Worm (Caenorhabditis elegans) whole organism, L4 larva: Measurements from ENCODE around the gene ZK637.12.

Source experiments
- D1046.2 ChIP-seq: fragments of 200-800 bp; sonication (Bioruptor generic); IDR thresholded peaks from 2 replicates; pipeline ENCODE4 v1.3.6; 2022; ENCODE audit warnings: missing genetic modification characterization, missing compliant biosample characterization
- F10B5.3 ChIP-seq: sonication (generic microtip); optimal IDR thresholded peaks from 2 replicates; lab custom pipeline; 2016; ENCODE audit warnings: mild to moderate bottlenecking, missing genetic modification characterization, missing compliant biosample characterization
- Y105C5A.15 ChIP-seq: fragments of 200-800 bp; sonication (Bioruptor generic); IDR thresholded peaks from 2 replicates; pipeline ENCODE4 v1.3.6; 2022; ENCODE audit warnings: missing genetic modification characterization, missing compliant biosample characterization
- Y75B8A.6 ChIP-seq: fragments of 200-800 bp; sonication (Bioruptor generic); IDR thresholded peaks from 2 replicates; pipeline ENCODE4 v1.3.6; 2022; ENCODE audit warnings: missing genetic modification reagents, missing genetic modification characterization, missing compliant biosample characterization
- aha-1 ChIP-seq: fragments of 150-350 bp; peaks from one replicate; lab custom pipeline; 2014; ENCODE audit warnings: missing biosample characterization, missing genetic modification characterization
- attf-4 ChIP-seq: sonication (generic microtip); optimal IDR thresholded peaks from 3 replicates; lab custom pipeline; 2017; ENCODE audit warnings: missing biosample characterization, missing genetic modification characterization
- ceh-62 ChIP-seq: sonication (generic microtip); optimal IDR thresholded peaks from 2 replicates; lab custom pipeline; 2017; ENCODE audit warnings: missing biosample characterization, missing genetic modification characterization
- ceh-82 ChIP-seq: sonication (generic microtip); optimal IDR thresholded peaks from 2 replicates; lab custom pipeline; 2017; ENCODE audit warnings: missing biosample characterization, missing genetic modification characterization
- daf-16 ChIP-seq, 3 experiments: sonication (generic microtip); optimal IDR thresholded peaks; 2 replicates each; lab custom pipeline; 2016 to 2017; ENCODE audit warnings: missing genetic modification characterization in 3 of 3, missing genetic modification reagents in 3 of 3, mild to moderate bottlenecking in 2 of 3, missing compliant biosample characterization in 2 of 3, missing biosample characterization in 1 of 3, moderate library complexity in 1 of 3
- daf-8 ChIP-seq: fragments of 200-800 bp; sonication (Bioruptor generic); IDR thresholded peaks from 2 replicates; pipeline ENCODE4 v1.3.6; 2022; ENCODE audit warnings: missing genetic modification characterization, missing compliant biosample characterization
- dmd-6 ChIP-seq: fragments of 200-800 bp; sonication (Bioruptor generic); IDR thresholded peaks from 2 replicates; pipeline ENCODE4 v1.3.6; 2022; ENCODE audit warnings: missing genetic modification reagents, missing genetic modification characterization, missing compliant biosample characterization
- duxl-1 ChIP-seq: sonication (generic microtip); optimal IDR thresholded peaks from 2 replicates; lab custom pipeline; 2016; ENCODE audit warnings: mild to moderate bottlenecking, missing genetic modification characterization, moderate library complexity, missing compliant biosample characterization; ENCODE audit not compliant: poor library complexity
- dve-1 ChIP-seq: sonication (generic microtip); optimal IDR thresholded peaks from 2 replicates; lab custom pipeline; 2017; ENCODE audit warnings: antibody characterized with exemption, mild to moderate bottlenecking, missing genetic modification characterization, missing compliant biosample characterization; ENCODE audit not compliant: insufficient read depth
- egl-27 ChIP-seq: sonication (generic microtip); optimal IDR thresholded peaks from 3 replicates; lab custom pipeline; 2017; ENCODE audit warnings: missing biosample characterization, missing genetic modification reagents, missing genetic modification characterization
- egl-43 ChIP-seq: fragments of 200-800 bp; sonication (Bioruptor generic); IDR thresholded peaks from 2 replicates; pipeline ENCODE4 v1.3.6; 2022; ENCODE audit warnings: missing genetic modification reagents, missing genetic modification characterization, missing compliant biosample characterization
- fkh-10 ChIP-seq: fragments of 150-350 bp; optimal IDR thresholded peaks from 2 replicates; lab custom pipeline; 2014; ENCODE audit warnings: missing biosample characterization, missing genetic modification reagents, missing genetic modification characterization
- gei-8 ChIP-seq: fragments of 200-800 bp; sonication (Bioruptor generic); optimal IDR thresholded peaks from 2 replicates; lab custom pipeline; 2018; ENCODE audit warnings: mild to moderate bottlenecking, missing genetic modification characterization, missing compliant biosample characterization
- hif-1 ChIP-seq, 2 experiments: sonication (generic microtip); optimal IDR thresholded peaks; 2 replicates each; lab custom pipeline; 2016 to 2017; ENCODE audit warnings: missing compliant biosample characterization in 2 of 2, missing genetic modification characterization in 2 of 2, missing genetic modification reagents in 2 of 2, missing genotype in 2 of 2, mild to moderate bottlenecking in 1 of 2
- lin-1 ChIP-seq: fragments of 200-800 bp; sonication (Bioruptor generic); IDR thresholded peaks from 2 replicates; pipeline ENCODE4 v1.3.6; 2022; ENCODE audit warnings: missing genetic modification reagents, missing genetic modification characterization, missing compliant biosample characterization
- lin-13 ChIP-seq: fragments of 150-350 bp; optimal IDR thresholded peaks from 2 replicates; lab custom pipeline; 2014; ENCODE audit warnings: missing biosample characterization, missing genetic modification reagents, missing genetic modification characterization
- lsy-2 ChIP-seq, 2 experiments: fragments of 150-350 bp in 1 of 2; sonication (generic microtip) in 1 of 2; optimal IDR thresholded peaks; 2 replicates each; lab custom pipeline; 2014 to 2017; ENCODE audit warnings: missing biosample characterization in 2 of 2, missing genetic modification characterization in 2 of 2
- mdl-1 ChIP-seq, 2 experiments: fragments of 150-350 bp in 1 of 2; sonication (generic microtip) in 1 of 2; optimal IDR thresholded peaks; 2 replicates each; lab custom pipeline; 2014 to 2017; ENCODE audit warnings: missing biosample characterization in 2 of 2, missing genetic modification characterization in 2 of 2
- mxl-3 ChIP-seq: fragments of 200-800 bp; sonication (Bioruptor generic); optimal IDR thresholded peaks from 2 replicates; lab custom pipeline; 2018; ENCODE audit warnings: mild to moderate bottlenecking, missing genetic modification characterization, missing compliant biosample characterization
- nhr-10 ChIP-seq: fragments of 150-350 bp; optimal IDR thresholded peaks from 2 replicates; lab custom pipeline; 2014; ENCODE audit warnings: missing biosample characterization, missing genetic modification characterization
- nhr-11 ChIP-seq: fragments of 150-350 bp; optimal IDR thresholded peaks from 2 replicates; lab custom pipeline; 2014; ENCODE audit warnings: missing biosample characterization, missing genetic modification characterization
- nhr-111 ChIP-seq: fragments of 200-800 bp; sonication (Bioruptor generic); optimal IDR thresholded peaks from 2 replicates; lab custom pipeline; 2018; ENCODE audit warnings: mild to moderate bottlenecking, missing genetic modification characterization, missing compliant biosample characterization
- nhr-25 ChIP-seq: sonication (generic microtip); optimal IDR thresholded peaks from 2 replicates; lab custom pipeline; 2017; ENCODE audit warnings: missing genetic modification characterization, mild to moderate bottlenecking, missing compliant biosample characterization, antibody characterized with exemption, moderate library complexity, borderline replicate concordance; ENCODE audit not compliant: insufficient read depth
- nhr-28 ChIP-seq: fragments of 150-350 bp; optimal IDR thresholded peaks from 2 replicates; lab custom pipeline; 2014; ENCODE audit warnings: missing biosample characterization, missing genetic modification characterization
- php-3 ChIP-seq: fragments of 200-800 bp; sonication (Bioruptor generic); IDR thresholded peaks from 2 replicates; pipeline ENCODE4 v1.3.6; 2022; ENCODE audit warnings: missing genetic modification reagents, missing genetic modification characterization, missing compliant biosample characterization
- pqm-1 ChIP-seq: sonication (generic microtip); optimal IDR thresholded peaks from 2 replicates; lab custom pipeline; 2017; ENCODE audit warnings: missing biosample characterization, missing genetic modification characterization
- saeg-2 ChIP-seq: fragments of 200-800 bp; sonication (Bioruptor generic); IDR thresholded peaks from 2 replicates; pipeline ENCODE4 v1.3.6; 2022; ENCODE audit warnings: missing genetic modification reagents, missing genetic modification characterization, missing compliant biosample characterization
- skn-1 ChIP-seq: fragments of 150-350 bp; optimal IDR thresholded peaks from 2 replicates; lab custom pipeline; 2014; ENCODE audit warnings: missing biosample characterization, missing genetic modification characterization
- spr-3 ChIP-seq: fragments of 200-800 bp; sonication (Bioruptor generic); optimal IDR thresholded peaks from 2 replicates; lab custom pipeline; 2018; ENCODE audit warnings: mild to moderate bottlenecking, missing genetic modification characterization, missing compliant biosample characterization
- unc-39 ChIP-seq: sonication (generic microtip); optimal IDR thresholded peaks from 2 replicates; lab custom pipeline; 2017; ENCODE audit warnings: missing biosample characterization, missing genetic modification characterization
- unc-62 ChIP-seq, 3 experiments: fragments of 150-350 bp in 1 of 3; sonication (generic microtip); optimal IDR thresholded peaks in 2 of 3; peaks in 1 of 3; 1 replicate in 1 of 3; 2 replicates in 2 of 3; lab custom pipeline; 2014 to 2017; ENCODE audit warnings: missing biosample characterization in 3 of 3, missing genetic modification characterization in 3 of 3, missing genetic modification reagents in 3 of 3, missing genotype in 1 of 3
- zfp-2 ChIP-seq: sonication (generic microtip); optimal IDR thresholded peaks from 2 replicates; lab custom pipeline; 2016; ENCODE audit warnings: mild to moderate bottlenecking, missing genetic modification characterization, missing compliant biosample characterization
- zfp-3 ChIP-seq: fragments of 200-800 bp; sonication (Bioruptor generic); conservative IDR thresholded peaks from 2 replicates; pipeline ENCODE4 v1.3.6; 2022; ENCODE audit warnings: missing genetic modification reagents, missing genetic modification characterization, missing compliant biosample characterization
- ztf-11 ChIP-seq: fragments of 150-350 bp; optimal IDR thresholded peaks from 2 replicates; lab custom pipeline; 2014; ENCODE audit warnings: missing biosample characterization, missing genetic modification characterization
- ztf-7 ChIP-seq: fragments of 150-350 bp; optimal IDR thresholded peaks from 2 replicates; lab custom pipeline; 2014; ENCODE audit warnings: missing biosample characterization, missing genetic modification characterization

Gene ZK637.12

DNA sequence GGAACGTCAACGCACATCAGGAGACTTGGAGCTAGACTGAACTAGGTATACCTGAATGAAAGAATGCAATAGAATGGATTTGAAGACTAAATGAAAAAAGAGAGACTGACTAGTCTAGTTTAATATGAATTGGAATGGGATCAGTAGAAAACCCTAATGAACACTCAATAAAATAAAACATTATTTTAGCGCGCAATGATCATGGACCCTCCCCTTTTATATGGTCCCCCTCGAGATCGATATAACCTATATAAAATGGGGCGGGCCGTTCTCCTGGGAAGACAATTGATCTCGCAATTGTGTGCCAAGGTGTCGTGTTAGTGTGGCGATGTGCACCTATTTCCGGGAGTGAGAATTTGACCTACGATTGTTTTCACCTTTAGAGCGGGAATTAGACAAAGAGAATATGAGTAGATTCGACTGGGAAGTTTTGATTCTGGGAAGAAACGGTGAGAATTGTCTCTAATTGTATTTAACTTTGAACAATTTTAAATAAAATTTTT, 6.1 kb upstream of the ZK637.12 start, which contains the start of gene cdc-25.3:
TSS of gene cdc-25.3 (minus strand) at position 51 of the 503 bp plus-strand sequence.
- no peak for TF ChIP-seq nhr-111
- no peak for TF ChIP-seq D1046.2 (GFP tag; lab: Robert Waterston, UW)
- no peak for TF ChIP-seq lin-13 (GFP tag; lab: Kevin White, UChicago)
- TF ChIP-seq daf-8 = no peak
- no peak for TF ChIP-seq ceh-82
- TF ChIP-seq lin-1 (GFP tag; lab: Robert Waterston, UW) = no peak
- no peak for TF ChIP-seq fkh-10 (GFP tag; lab: Kevin White, UChicago)
- TF ChIP-seq F10B5.3 (tag; lab: Kevin White, UChicago) = no peak
- no peak for TF ChIP-seq egl-27
- no peak for TF ChIP-seq hif-1 (tag; optimal IDR thresholded peaks at IDR 0.05; lab: Kevin White, UChicago)
- TF ChIP-seq zfp-2 (tag; lab: Kevin White, UChicago) = no peak
- no peak for TF ChIP-seq lsy-2 (tag; optimal IDR thresholded peaks at IDR 0.05; lab: Kevin White, UChicago)
- TF ChIP-seq, all 104 proteins: peak for 0

DNA sequence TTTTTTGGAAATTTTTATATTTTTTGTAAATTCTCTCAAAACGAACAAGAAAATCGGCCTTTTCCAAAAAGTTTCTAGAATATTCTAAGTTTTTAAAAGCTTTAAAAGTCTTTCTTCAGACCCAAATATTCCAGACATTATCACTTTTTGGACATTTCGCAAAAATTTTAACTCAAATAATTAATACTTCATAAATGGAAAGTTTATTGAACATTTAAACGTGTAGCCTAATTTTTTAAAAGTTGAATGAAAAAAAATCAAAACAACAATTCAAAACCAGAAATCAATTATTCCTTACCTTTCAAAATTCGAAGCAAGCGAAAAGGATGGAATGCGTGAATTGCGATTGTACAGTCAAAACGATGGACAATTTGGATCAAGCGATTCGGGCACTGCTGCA, 4.3 kb upstream of the ZK637.12 start, which contains the start of gene ZK637.15:
TSS of gene ZK637.15 (plus strand) at position 301 of the 400 bp plus-strand sequence.
- no peak for TF ChIP-seq aha-1 (tag; lab: Kevin White, UChicago)

DNA sequence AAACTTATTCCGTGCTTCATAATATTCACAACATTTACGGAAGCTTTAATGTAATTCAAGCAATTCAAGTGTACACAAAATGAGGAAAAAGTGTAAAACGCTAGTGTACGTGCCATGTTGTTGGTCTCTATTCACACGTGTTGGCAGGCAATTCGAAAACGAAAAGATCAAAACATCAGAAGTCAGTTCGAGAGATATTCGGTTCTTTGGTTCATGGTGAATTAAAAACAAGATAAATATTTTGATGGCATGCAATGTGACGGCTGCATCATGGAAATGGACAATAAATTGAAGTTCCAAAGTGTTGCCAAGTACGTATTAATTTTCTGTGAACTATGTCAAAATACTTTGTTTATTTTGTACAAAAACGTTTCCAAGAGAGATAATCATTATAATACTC, 2.0 kb upstream of the ZK637.12 start:
- peak in 1 of 2 experiments; percentile 64 for TF ChIP-seq unc-62 (GFP tag; optimal IDR thresholded peaks at IDR 0.05 in 1 of 2; lab: Kevin White, UChicago)
- TF ChIP-seq unc-62 (tag; optimal IDR thresholded peaks at IDR 0.05; lab: Kevin White, UChicago) = no peak
- peak; percentile 79 for TF ChIP-seq aha-1 (tag; lab: Kevin White, UChicago)
- no peak for TF ChIP-seq Y105C5A.15 (GFP tag; lab: Robert Waterston, UW)
- peak in 1 of 2 experiments; percentile 71 for TF ChIP-seq mdl-1 (tag; optimal IDR thresholded peaks at IDR 0.05; lab: Kevin White, UChicago)
- peak in 1 of 2 experiments; percentile 84 for TF ChIP-seq daf-16 (GFP tag; optimal IDR thresholded peaks at IDR 0.05; lab: Kevin White, UChicago)
- TF ChIP-seq daf-16 (tag; optimal IDR thresholded peaks at IDR 0.05; lab: Kevin White, UChicago) = no peak
- no peak for TF ChIP-seq skn-1 (tag; lab: Kevin White, UChicago)
- 0 out of 2 replicates have a peak, but pooled peaks have one; percentile 25 for TF ChIP-seq zfp-3 (GFP tag; lab: Robert Waterston, UW)
- no peak for TF ChIP-seq php-3 (GFP tag; lab: Robert Waterston, UW)
- TF ChIP-seq nhr-11 = peak; percentile 1
- TF ChIP-seq lsy-2 (tag; optimal IDR thresholded peaks at IDR 0.05; lab: Kevin White, UChicago) = peak in 1 of 2 experiments; percentile 13
- TF ChIP-seq mxl-3 (GFP tag; lab: Kevin White, UChicago) = peak; percentile 37

DNA sequence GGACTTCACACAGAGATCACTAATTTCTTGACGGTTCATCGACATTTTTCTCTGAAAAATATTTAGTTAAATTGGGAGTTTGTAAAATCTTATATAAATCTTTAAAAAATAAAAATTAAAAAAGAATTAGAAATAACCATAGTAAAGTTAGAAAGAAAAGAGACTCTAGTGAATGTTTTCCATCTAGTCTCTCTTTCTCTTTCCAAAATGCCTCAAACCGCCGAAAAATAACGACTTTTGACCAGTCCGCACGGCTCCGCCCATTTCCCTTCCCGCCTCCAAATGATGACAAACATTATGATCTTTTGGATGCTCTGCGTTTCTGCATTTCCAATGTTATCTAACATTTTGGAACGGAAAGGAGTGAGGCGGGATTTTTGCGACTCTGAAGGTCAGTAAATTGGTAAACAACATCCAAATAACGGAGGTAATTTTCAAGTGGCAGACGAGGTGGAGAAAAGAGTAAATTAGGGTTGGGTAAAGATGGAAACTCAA, 750 bp upstream of the ZK637.12 start, which contains the start of gene glb-1:
TSS of gene glb-1 (minus strand) at position 51 of the 495 bp plus-strand sequence.
- TF ChIP-seq nhr-10 (tag; lab: Kevin White, UChicago) (no peak), aha-1 (tag; lab: Kevin White, UChicago) (peak; percentile 29)

DNA sequence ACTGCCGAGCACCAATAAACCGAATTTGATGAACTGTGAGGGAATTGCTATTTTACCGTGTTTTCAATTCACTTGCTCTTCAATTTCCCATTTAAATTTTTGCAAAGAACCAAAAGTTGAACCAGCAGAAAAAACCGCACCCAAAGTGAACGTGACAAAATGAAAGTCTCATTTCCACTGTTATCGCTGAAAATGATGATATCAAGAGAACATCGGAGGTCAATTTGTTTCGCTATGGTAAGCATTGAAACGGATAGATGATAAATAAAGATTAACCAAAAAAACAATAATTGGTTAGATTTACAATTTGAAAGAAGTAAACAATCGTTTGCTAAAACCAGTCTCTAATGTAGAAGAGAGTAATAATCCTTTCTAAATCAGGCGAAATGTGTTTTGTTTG, 1.5 kb downstream of the ZK637.12 start:
- no peak for TF ChIP-seq pqm-1
- TF ChIP-seq dmd-6 (GFP tag; lab: Robert Waterston, UW) = peak; percentile 60
- no peak for TF ChIP-seq nhr-25 (tag; lab: Kevin White, UChicago)
- peak in 1 of 2 experiments; percentile 87 for TF ChIP-seq hif-1 (tag; optimal IDR thresholded peaks at IDR 0.05; lab: Kevin White, UChicago)
- TF ChIP-seq duxl-1 (tag; lab: Kevin White, UChicago) = no peak
- TF ChIP-seq nhr-28 (tag; lab: Kevin White, UChicago) = peak; percentile 47
- TF ChIP-seq aha-1 (tag; lab: Kevin White, UChicago) = peak; percentile 49

DNA sequence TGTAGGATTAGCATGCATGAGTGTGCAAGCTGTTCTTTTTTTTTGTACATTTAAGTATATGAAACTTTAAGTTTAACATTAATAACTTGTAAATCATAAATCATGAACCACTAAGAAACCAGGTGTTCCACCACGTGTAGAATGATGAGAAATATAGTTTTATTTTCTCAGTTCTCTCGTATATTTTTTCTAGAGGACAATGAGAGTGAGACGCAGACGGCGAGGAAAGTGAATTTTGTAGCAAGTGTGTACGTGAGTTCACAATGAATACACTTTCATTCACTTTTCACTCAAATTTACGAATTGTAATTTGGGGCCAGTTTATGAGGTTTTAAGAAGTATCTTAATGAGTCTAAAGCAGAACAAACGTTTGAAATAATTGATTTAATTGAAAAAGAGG, 2.5 kb downstream of the ZK637.12 start:
- TF ChIP-seq lin-1 (GFP tag; lab: Robert Waterston, UW) (no peak), unc-39 (tag; lab: Kevin White, UChicago) (no peak), saeg-2 (GFP tag; lab: Robert Waterston, UW) (no peak), attf-4 (tag; lab: Kevin White, UChicago) (no peak), ceh-62 (tag; lab: Kevin White, UChicago) (no peak), ztf-11 (no peak), unc-62 (GFP tag; optimal IDR thresholded peaks at IDR 0.05 in 1 of 2; lab: Kevin White, UChicago) (no peak), unc-62 (tag; optimal IDR thresholded peaks at IDR 0.05; lab: Kevin White, UChicago) (no peak), dve-1 (no peak), gei-8 (GFP tag; lab: Kevin White, UChicago) (no peak), D1046.2 (GFP tag; lab: Robert Waterston, UW) (no peak), zfp-2 (tag; lab: Kevin White, UChicago) (no peak), ztf-7 (tag; lab: Kevin White, UChicago) (no peak), Y75B8A.6 (GFP tag; lab: Robert Waterston, UW) (no peak), spr-3 (GFP tag; lab: Kevin White, UChicago) (no peak), egl-43 (GFP tag; lab: Robert Waterston, UW) (no peak)
